Fruit fly (Drosophila melanogaster): Measurements from ENCODE around the gene mthl9.

mthl9 gene

DNA sequence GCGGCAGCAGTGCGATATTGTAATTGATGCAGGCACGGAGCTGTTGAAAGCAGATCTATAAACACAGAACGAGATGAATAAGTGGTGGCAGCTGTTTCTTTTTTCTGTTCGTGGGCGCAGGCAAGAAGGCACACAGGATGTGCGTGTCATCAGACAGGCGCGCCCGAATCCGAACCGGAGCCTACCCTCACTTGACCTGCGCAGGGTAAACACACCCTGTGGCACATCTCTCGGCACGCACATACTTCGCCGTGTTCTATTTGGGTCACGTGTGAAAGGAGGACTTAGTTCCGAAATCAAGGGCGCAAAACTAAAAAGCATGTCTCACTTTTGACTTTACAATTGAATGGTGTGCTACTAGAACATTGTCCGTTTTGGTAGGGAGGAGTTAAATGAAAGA lies 10.6 kb downstream of the mthl9 start:
- no peak for TF ChIP-seq CG8478 (optimal IDR thresholded peaks at IDR 0.05)
- TF ChIP-seq CTCF (optimal IDR thresholded peaks at IDR 0.05) = no peak

DNA sequence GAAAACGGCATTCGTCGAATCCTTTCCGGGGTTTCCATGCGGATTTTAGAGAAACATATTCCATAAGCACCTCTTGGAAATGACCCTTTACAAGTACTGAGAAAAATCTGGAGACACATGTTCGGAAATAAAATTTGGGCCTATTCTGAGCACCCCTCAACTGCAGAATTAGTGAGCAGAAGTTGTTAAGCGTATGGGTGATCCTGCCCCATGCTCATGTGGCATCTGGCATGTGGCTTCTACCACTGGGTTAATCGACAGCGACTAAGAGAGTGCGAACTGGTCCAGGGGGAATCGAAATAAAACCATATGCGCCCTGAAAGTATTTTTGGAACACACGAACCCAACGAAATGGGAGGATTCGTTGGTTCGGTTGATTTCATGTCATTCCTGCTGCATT lies 11.3 kb downstream of the mthl9 start:
- no peak for TF ChIP-seq CTCF (optimal IDR thresholded peaks at IDR 0.05)

DNA sequence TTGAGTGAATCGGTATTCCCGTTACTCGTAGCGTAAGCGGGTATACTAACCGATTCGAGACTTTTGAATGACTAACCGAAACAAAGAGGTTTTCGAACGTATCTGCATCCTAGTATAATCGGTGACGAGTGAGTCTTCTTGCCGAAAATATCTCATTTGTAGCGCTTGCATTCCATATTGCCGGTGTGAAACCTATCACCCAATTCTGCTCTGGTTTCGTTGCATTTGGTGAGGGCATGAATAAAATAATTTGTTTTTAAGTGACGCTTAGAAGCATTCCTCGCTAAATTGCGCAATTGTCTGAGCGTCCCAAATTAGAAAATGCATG lies 12.1 kb downstream of the mthl9 start:
- TF ChIP-seq CG8478 (optimal IDR thresholded peaks at IDR 0.05) (no peak), CTCF (optimal IDR thresholded peaks at IDR 0.05) (no peak)

DNA sequence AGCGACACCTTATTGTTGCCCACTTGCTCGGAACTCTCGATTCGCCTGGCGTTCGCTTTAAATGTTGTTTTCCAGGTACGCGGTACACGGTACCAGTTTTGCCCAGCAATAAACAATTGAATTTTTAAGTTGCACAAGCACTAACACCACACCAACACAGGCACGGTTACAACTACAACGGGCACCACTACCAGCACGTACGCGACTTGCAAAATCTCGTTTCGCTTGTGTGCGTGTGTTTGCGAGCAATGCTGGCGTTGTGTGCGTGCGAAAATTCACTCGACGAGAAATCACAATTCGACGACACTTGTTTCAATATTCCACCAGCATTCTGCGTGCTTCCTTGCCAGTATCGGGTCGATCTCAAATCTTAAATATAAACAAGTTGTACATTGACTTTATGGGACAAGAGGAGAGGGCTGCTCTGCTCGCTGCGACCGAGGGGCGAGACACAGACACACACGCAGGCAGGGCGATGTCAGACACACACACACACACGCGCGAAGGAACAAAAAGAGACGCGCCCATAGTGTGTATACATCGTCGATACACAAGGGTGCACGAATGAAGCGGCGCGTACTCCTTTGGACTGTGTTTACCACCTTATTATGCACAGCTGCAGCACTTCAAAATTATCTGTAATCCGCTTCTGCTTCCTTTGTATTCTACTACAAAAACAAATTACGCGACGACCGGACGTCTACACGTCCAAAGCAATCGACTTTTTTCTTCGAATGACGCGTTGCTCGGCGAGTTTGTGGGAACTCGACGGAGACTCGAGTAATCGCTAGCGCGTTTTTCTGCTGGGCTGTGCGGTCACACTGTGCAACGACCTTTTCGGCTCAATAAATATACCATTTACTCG lies 12.7 kb downstream of the mthl9 start, which contains the start of gene fwd:
Gene fwd (minus strand): TSS at position 740 of the 865 bp plus-strand sequence.
- TF ChIP-seq CG8478 (optimal IDR thresholded peaks at IDR 0.05) = peak; percentile 10
- TF ChIP-seq CTCF (optimal IDR thresholded peaks at IDR 0.05) = peak; percentile 19 to 41

DNA sequence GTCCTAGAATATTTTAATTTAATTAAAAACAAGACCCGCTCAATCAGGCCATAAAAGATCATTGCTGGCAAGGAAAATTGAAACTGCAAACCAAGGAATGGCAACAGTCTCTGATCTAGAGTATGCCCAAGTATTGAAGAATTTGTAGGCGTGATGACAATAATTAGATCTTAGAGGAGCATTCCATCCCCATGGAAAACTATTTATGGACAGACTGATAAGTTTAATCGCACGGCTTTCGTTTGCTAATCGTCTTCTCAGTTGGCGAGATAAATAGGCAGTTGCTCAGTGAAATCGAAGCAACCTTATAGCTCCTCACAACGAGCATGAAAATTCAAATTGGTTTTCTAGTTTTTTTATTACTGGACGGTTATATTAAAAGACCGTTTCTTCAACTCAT lies 15.3 kb downstream of the mthl9 start, which contains the start of gene ddbt:
Gene ddbt (plus strand): TSS at position 301 of the 400 bp plus-strand sequence.
- TF ChIP-seq CTCF (optimal IDR thresholded peaks at IDR 0.05) = no peak
- no peak for TF ChIP-seq CG8478 (optimal IDR thresholded peaks at IDR 0.05)

DNA sequence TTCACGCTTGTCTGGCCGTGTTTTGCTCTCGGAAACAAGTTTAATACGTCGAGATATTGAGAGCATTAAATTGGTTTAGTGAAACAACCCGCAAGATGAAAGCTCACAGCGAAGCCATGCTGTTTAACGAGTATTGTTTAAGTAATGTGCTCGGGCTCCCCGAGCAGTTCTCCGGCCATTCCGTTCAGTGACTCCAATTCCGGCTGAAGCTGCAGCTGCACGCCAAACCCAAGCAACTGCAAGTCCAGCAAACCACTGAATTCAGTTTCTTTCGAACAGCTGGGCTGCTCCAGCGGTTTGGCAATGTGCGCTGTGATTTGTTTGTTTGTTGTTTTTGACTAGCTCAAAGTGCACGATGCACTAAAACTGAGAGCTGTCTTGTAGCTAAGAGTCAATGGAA lies 17.0 kb downstream of the mthl9 start:
- TF ChIP-seq CTCF (optimal IDR thresholded peaks at IDR 0.05) (no peak), CG8478 (optimal IDR thresholded peaks at IDR 0.05) (no peak)

DNA sequence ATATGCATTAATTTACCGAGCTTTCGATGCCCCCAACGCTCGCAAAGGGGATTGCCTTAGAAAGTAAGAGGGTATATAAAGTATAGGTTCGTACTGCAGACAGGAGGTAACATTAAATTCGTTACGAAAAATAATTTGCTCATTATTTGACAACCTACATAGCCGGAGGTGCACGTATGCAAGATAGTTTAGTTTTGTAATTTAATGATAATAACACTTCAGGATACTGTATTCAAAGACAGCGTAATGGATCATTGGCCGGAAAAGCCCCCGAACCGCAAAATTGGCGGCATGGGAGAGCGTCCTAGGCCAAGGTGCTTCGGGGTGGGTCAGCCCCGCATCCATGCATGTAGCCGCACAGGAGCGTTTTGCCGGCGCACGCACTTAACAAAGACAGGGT lies 19.8 kb downstream of the mthl9 start:
- TF ChIP-seq CG8478 (optimal IDR thresholded peaks at IDR 0.05) (no peak), CTCF (optimal IDR thresholded peaks at IDR 0.05) (no peak)

DNA sequence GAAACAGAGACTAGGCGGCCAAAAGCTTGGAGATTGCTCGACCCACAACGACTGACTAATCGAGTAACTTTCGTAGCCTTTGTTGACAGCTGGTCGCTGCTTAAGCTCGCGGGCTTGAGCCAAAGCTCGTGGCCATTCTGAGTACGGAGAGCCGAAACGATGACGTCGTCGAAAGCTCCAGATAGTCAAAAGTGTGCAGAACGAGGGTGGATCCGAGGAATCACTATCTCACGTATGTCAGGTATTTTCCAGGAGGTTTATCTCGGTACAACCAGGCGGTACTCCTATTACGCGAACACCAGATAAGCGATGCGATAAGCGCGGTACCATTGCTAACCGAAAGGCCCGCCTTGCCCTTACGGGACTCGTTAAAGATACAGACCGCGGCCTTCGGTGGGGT lies 20.5 kb downstream of the mthl9 start:
- TF ChIP-seq CTCF (optimal IDR thresholded peaks at IDR 0.05) (no peak), CG8478 (optimal IDR thresholded peaks at IDR 0.05) (no peak)

DNA sequence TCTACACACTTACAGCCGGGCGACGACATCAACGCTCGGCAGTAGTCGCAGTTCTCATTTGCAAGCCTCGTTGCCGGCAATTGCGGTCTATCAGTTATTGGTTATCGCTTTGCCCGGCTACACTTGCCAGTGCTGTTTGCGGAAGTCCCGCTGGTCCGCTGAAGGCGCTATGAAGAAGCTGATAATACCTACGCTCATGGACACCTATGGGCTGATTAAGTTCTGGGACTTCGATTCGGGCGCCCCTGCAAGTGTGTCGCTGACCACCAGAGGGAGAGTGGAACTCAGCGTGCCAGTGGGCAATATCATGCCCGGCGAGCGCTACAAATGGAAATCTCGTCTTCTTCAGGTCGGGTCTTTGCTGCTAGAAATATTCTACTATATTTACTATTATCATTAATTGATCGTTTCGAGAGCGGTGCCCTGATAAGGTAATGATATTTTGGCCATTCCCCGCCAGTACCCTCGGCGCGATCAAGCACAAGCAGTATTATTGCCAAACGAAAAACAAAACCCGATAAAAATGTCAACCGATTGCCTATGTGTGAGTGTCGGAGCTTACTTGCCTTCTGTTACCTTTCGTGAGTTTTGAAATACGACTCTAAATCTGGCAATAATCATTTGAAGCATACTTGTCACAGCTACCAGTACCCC lies 32.0 kb downstream of the mthl9 start:
- no peak for TF ChIP-seq CG8478 (optimal IDR thresholded peaks at IDR 0.05)
- no peak for TF ChIP-seq CTCF (optimal IDR thresholded peaks at IDR 0.05)

DNA sequence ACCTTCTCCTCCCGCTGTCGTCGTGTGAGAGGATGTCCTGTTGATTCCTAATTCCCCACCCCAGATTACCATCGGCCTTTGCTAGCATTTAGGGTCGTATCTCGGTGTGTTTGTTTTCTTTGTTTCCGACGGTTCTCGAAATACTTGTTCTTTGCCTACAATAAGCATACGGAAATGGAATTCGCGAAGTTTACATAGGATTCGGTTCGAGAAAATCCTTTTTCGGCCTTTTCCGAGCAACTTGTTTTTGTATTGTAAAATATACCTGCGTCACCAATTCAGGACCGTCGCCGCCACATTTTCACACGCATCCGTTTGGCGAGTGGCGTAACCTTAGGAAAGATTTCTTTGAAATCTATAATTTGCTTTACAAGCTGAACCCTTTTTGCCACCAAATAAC lies 33.6 kb downstream of the mthl9 start:
- TF ChIP-seq CTCF (optimal IDR thresholded peaks at IDR 0.05) (no peak), CG8478 (optimal IDR thresholded peaks at IDR 0.05) (no peak)

DNA sequence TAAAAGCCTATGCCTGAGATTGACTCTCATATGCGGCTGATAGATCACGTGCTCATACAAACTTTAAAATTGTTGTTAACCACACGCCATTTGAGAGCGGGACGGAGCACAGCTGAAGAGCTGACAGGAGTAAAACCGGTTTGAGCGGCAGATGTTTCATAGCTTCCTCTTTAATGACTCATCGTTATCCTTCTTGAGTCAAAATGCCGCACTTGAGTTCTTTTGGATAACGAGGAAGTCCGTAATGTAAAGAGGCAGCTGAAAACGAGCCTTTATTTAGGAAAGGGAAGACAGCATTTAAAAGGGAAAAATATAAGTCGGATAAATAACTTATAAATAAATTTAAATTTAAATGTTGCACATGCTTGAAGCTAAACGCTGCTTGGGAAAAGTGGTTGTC lies 34.9 kb downstream of the mthl9 start:
- no peak for TF ChIP-seq CTCF (optimal IDR thresholded peaks at IDR 0.05)

DNA sequence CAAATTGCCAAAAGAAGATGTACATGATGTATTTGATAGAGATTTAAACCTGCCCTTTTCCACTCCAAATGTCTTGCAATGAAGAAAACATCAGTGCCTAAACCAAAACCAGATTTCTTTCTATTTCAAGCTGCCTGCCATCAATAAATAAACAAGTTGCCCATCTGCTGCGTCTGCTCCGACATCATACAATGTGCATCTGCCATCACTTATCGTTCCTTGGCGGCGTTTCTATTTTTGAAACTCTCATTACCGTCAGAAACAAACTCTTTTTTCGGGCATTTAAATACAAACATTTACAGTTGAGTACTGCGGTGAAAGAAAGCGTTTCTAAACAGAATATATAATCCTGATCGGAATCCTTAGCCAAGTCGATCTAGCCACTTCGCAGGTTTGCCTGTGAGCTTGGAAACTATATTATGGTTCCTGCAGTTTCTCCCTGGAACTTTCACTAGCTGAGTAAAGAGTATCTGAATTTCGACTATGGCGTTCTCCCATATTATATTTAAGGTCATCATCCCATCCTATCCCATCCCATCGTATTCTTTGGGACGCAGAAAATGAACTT lies 37.2 kb downstream of the mthl9 start:
- no peak for TF ChIP-seq CG8478 (optimal IDR thresholded peaks at IDR 0.05)
- no peak for TF ChIP-seq CTCF (optimal IDR thresholded peaks at IDR 0.05)

DNA sequence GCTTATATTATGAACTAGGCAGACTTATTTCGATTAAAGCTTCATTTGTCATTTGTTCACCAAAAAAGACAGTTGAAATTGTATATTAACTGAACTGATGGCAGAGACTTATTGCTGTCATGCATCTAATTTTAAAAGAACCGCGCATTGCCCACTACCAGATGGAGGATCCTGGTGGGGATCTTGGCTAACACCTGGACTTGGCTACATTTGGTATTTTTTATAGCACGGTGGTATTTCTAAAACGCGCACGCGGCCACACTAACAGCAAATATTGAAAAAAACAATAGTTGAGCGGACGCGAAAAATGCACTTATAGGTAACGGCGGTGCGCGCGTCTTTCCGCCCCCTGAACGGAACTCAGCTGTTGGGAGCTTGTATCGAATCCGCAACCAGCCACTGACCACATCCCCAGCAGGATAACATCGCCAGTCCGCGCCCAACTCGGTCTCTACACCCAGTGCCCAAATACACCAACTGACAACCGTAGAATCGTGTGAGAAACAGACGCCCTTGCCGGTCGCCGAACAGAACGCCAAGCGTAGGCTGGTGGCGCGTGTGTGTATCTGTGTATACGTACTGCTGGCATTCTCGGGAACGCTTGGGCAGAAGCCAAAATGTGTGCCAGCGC lies 39.8 kb downstream of the mthl9 start:
- TF ChIP-seq CTCF (optimal IDR thresholded peaks at IDR 0.05) = peak; percentile 40 to 48
- TF ChIP-seq CG8478 (optimal IDR thresholded peaks at IDR 0.05) = no peak

DNA sequence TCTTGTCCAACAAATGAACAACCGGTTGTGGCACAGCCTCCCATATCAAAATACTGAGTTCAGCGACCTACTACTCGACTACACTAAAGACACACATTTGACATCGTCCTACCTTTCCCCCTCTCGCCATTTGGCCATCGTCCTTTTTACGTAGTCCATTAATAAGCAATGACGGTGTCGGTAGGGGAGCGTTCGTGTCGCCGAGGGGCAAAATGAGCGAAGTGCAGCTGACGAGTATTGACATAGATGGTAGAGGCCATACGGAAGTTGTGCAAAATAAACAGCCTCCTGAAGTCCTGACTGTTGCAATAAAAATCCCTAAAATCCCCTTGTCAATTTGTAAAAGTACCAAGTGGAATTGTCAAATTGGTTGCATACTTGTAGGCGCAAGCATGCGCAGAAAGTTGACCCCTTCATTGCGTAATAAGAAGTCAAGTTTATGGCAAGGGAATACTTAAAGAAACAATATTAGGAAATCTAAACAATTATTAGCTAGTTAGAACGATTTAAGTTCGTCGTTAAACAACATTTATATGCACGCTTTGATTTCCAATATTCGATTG lies 40.4 kb downstream of the mthl9 start:
- no peak for TF ChIP-seq CG8478 (optimal IDR thresholded peaks at IDR 0.05)
- no peak for TF ChIP-seq CTCF (optimal IDR thresholded peaks at IDR 0.05)

DNA sequence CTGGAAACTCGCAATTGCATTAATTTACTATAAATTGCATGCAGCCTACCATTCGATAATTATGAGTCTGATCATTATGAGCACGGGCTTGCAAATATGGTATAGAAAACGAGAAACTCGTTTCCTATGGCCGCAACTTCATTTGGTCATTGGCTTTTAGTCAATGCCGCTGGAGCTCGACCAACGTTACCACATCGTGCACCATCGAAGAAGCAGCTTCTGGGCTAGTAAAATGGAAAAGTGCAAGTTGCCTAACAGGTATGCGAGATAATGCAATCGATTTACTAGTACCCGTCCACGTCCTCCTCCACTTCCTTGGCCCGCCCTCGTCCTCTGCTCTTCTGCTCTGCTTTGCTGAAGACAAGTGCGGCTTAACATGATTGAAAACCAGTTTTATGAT lies 47.9 kb downstream of the mthl9 start:
- TF ChIP-seq CG8478 (optimal IDR thresholded peaks at IDR 0.05) (no peak), CTCF (optimal IDR thresholded peaks at IDR 0.05) (no peak)
